Fruit fly (Drosophila melanogaster) whole organism, pupa: ENCODE data around the gene CG5880.

ENCODE experiments used
- CG10348 ChIP-seq: fragments of 200-800 bp; sonication (Bioruptor generic); IDR thresholded peaks from 2 replicates; pipeline ENCODE4 v1.3.6; 2022; ENCODE audit warnings: missing biosample characterization, missing genetic modification characterization
- CG12605 ChIP-seq: fragments of 200-800 bp; sonication (Bioruptor generic); IDR thresholded peaks from 2 replicates; pipeline ENCODE4 v1.3.6; 2022; ENCODE audit warnings: missing biosample characterization, missing genetic modification characterization
- CG13204 ChIP-seq: fragments of 200-800 bp; sonication (Bioruptor generic); optimal IDR thresholded peaks from 2 replicates; lab custom pipeline; 2018; ENCODE audit warnings: missing biosample characterization, mild to moderate bottlenecking, missing genetic modification characterization, moderate library complexity
- CG14655 ChIP-seq: fragments of 200-800 bp; sonication (Bioruptor generic); optimal IDR thresholded peaks from 3 replicates; lab custom pipeline; 2017; ENCODE audit warnings: mild to moderate bottlenecking, missing biosample characterization, missing genetic modification reagents, missing genetic modification characterization
- CG15710 ChIP-seq: fragments of 200-800 bp; sonication (Bioruptor generic); optimal IDR thresholded peaks from 2 replicates; lab custom pipeline; 2018; ENCODE audit warnings: missing biosample characterization, mild to moderate bottlenecking, missing genetic modification characterization, moderate library complexity
- CG17806 ChIP-seq: fragments of 200-800 bp; sonication (Bioruptor generic); optimal IDR thresholded peaks from 2 replicates; lab custom pipeline; 2018; ENCODE audit warnings: missing biosample characterization, mild to moderate bottlenecking, missing genetic modification characterization, moderate library complexity
- CG32121 ChIP-seq: fragments of 200-800 bp; sonication (Bioruptor generic); IDR thresholded peaks from 2 replicates; pipeline ENCODE4 v1.3.6; 2022; ENCODE audit warnings: missing biosample characterization, missing genetic modification characterization
- CG34367 ChIP-seq: fragments of 200-800 bp; sonication (Bioruptor generic); optimal IDR thresholded peaks from 2 replicates; lab custom pipeline; 2018; ENCODE audit warnings: missing biosample characterization, mild to moderate bottlenecking, missing genetic modification characterization
- CG4496 ChIP-seq: fragments of 200-800 bp; sonication (Bioruptor generic); IDR thresholded peaks from 3 replicates; pipeline ENCODE4 v1.3.6; 2022; ENCODE audit warnings: missing biosample characterization, missing genetic modification characterization
- CG8159 ChIP-seq: fragments of 200-800 bp; sonication (Bioruptor generic); optimal IDR thresholded peaks from 3 replicates; lab custom pipeline; 2018; ENCODE audit warnings: missing biosample characterization, mild to moderate bottlenecking, missing genetic modification characterization, moderate library complexity
- CG8301 ChIP-seq: fragments of 200-800 bp; sonication (Bioruptor generic); optimal IDR thresholded peaks from 2 replicates; lab custom pipeline; 2018; ENCODE audit warnings: missing biosample characterization, mild to moderate bottlenecking, missing genetic modification characterization
- CG9948 ChIP-seq: fragments of 200-800 bp; sonication (Bioruptor generic); optimal IDR thresholded peaks from 2 replicates; lab custom pipeline; 2018; ENCODE audit warnings: missing biosample characterization, mild to moderate bottlenecking, missing genetic modification characterization, moderate library complexity
- D1 ChIP-seq: fragments of 200-800 bp; sonication (Bioruptor generic); optimal IDR thresholded peaks from 2 replicates; lab custom pipeline; 2018; ENCODE audit warnings: missing biosample characterization, mild to moderate bottlenecking, missing genetic modification characterization, moderate library complexity
- EcR ChIP-seq: fragments of 200-800 bp; sonication (Bioruptor generic); optimal IDR thresholded peaks from 3 replicates; lab custom pipeline; 2019; ENCODE audit warnings: missing biosample characterization, missing genetic modification characterization, mild to moderate bottlenecking, moderate library complexity, missing genetic modification reagents
- Ets98B ChIP-seq: fragments of 200-800 bp; sonication (Bioruptor generic); IDR thresholded peaks from 2 replicates; pipeline ENCODE4 v1.3.6; 2022; ENCODE audit warnings: missing biosample characterization, missing genetic modification characterization
- Pif1A ChIP-seq: fragments of 200-800 bp; sonication (Bioruptor generic); optimal IDR thresholded peaks from 3 replicates; lab custom pipeline; 2016; ENCODE audit warnings: missing biosample characterization, missing genetic modification characterization
- Pif1B ChIP-seq: fragments of 200-800 bp; sonication (Bioruptor generic); optimal IDR thresholded peaks from 3 replicates; lab custom pipeline; 2016; ENCODE audit warnings: missing biosample characterization, missing genetic modification characterization
- Snoo ChIP-seq: fragments of 200-800 bp; sonication (Bioruptor generic); optimal IDR thresholded peaks from 3 replicates; lab custom pipeline; 2017; ENCODE audit warnings: missing biosample characterization, mild to moderate bottlenecking, missing genetic modification characterization, inconsistent platforms
- fd96Ca ChIP-seq: fragments of 200-800 bp; sonication (Bioruptor generic); IDR thresholded peaks from 3 replicates; pipeline ENCODE4 v1.3.6; 2022; ENCODE audit warnings: missing biosample characterization, missing genetic modification characterization
- gl ChIP-seq: fragments of 200-800 bp; sonication (Bioruptor generic); optimal IDR thresholded peaks from 2 replicates; lab custom pipeline; 2018; ENCODE audit warnings: missing biosample characterization, mild to moderate bottlenecking, missing genetic modification characterization
- rn ChIP-seq: fragments of 200-800 bp; sonication (Bioruptor generic); IDR thresholded peaks from 2 replicates; pipeline ENCODE4 v1.3.6; 2022; ENCODE audit warnings: missing biosample characterization, missing genetic modification characterization

The CG5880 gene

DNA sequence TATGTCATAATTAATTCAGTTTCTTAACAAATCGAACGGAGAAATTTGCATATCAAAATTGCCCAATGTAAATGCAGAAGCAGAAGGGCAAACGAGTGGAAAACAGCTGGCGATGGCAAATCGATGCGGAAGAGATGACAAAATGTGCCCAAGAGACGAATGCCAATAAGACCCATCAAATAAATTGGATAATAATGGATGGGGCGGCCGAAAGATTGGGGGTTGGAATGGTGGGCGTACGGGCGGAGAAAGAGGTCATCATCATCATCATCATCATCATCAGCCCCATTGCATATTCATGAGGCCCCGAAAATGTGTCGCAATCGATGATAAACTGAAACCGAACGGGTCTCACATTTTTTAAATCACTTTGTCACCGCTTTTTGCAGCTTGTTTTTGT is 17.4 kb downstream of the CG5880 start:
- TF ChIP-seq CG17806 (no peak), CG13204 (GFP tag; lab: Kevin White, UChicago) (no peak), CG9948 (tag; lab: Kevin White, UChicago) (no peak), Ets98B (GFP tag; lab: Robert Waterston, UW) (no peak), D1 (no peak), CG14655 (GFP tag; lab: Kevin White, UChicago) (no peak), CG8159 (tag; lab: Kevin White, UChicago) (no peak), rn (GFP tag; lab: Robert Waterston, UW) (no peak), gl (tag; lab: Kevin White, UChicago) (no peak), CG8301 (tag; lab: Kevin White, UChicago) (no peak), CG10348 (GFP tag; lab: Robert Waterston, UW) (no peak)

DNA sequence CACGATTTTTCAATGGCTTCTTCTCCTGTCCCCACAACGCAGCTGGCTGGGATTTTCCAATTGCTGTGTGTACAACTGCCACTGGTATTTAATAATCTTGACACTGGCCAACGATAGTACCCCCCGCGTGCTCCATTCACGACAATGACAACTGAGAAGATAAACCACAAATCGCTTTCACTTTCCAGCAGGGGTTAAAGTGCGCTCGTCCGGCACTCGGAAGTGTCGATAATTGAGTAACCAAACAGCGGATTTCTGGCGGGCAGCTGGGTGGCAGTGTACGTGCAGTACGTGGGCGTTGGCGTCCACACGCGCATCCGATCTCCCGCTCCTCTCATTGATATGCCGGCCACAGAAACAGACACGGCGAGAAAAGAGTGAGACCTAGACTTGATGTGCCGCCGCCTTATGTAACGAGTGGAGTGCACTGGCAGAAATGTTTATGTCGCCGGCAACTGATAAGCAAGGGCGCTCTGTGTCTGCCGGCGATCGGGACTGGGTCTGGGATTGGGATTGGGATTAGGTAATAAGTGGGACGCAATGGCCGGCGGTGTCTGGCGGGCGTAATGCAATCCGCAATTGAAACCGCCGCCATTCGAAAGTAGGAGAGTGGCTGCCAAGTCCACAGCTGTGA is 18.3 kb downstream of the CG5880 start:
- 0 out of 3 replicates have a peak, but pooled peaks have one; percentile 17 for TF ChIP-seq CG4496 (GFP tag; lab: Robert Waterston, UW)
- TF ChIP-seq D1, result no peak
- TF ChIP-seq, all 21 proteins: peak for 1

DNA sequence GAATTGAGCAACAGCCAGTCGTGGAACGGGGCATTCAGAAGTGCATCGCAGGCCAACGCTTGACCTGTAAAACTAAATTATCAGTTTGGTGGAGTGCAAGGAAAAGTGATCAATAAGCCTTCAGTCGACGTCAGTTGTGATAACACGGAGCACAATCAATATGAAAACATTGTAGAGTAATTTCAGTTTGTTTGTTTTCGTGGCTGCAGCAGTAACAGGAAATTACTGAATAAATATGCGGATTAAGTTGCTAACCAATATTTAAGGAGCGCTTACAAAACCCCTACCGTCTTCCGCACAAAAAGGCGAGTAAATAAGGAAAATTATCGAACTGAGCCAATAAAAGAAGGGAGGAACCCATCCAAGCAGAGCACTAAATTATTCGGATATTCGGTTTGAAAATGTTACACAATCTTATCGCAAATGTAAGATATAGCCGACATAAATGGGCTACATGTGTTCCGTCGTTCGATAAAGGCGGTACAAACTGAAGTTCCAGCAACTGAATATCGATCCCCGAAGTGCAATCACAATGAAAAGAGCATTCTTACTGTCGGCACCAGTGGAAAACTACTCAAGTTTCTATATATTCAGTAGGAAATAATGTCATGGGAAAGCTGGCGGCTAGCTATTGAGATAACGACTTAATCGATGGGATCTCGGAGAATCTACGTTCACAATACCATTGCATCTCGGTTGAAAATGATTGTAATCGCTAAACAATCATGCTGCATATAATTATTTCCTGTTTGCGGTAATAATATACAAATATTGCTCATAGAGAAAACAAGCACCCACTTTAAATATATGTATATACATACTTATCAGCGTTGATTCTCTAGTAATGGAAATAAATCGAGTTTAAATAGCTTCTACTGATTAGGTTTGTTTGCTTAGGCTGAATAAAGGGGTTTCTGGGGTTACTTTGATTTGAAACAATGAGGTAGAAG is 19.4 kb downstream of the CG5880 start:
- TF ChIP-seq D1 (no peak), CG32121 (GFP tag; lab: Robert Waterston, UW) (peak; percentile 10; the same call in 1 of the 2 replicates), gl (tag; lab: Kevin White, UChicago) (peak; percentile 68), rn (GFP tag; lab: Robert Waterston, UW) (no peak), Pif1A (GFP tag; lab: Kevin White, UChicago) (peak; percentile 69), CG8159 (tag; lab: Kevin White, UChicago) (peak; percentile 56), Pif1B (GFP tag; lab: Kevin White, UChicago) (peak; percentile 68), CG13204 (GFP tag; lab: Kevin White, UChicago) (peak; percentile 18), CG14655 (GFP tag; lab: Kevin White, UChicago) (peak; percentile 28), CG8301 (tag; lab: Kevin White, UChicago) (no peak), CG15710 (tag; lab: Kevin White, UChicago) (peak; percentile 33), CG17806 (no peak), EcR (GFP tag; lab: Kevin White, UChicago) (no peak), CG12605 (no peak), Ets98B (GFP tag; lab: Robert Waterston, UW) (no peak), fd96Ca (GFP tag; lab: Robert Waterston, UW) (0 out of 3 replicates have a peak, but pooled peaks have one; percentile 31), CG34367 (tag; lab: Kevin White, UChicago) (peak; percentile 54), CG4496 (GFP tag; lab: Robert Waterston, UW) (no peak), CG9948 (tag; lab: Kevin White, UChicago) (peak; percentile 9), CG10348 (GFP tag; lab: Robert Waterston, UW) (no peak), Snoo (tag; lab: Kevin White, UChicago) (peak; percentile 45)

DNA sequence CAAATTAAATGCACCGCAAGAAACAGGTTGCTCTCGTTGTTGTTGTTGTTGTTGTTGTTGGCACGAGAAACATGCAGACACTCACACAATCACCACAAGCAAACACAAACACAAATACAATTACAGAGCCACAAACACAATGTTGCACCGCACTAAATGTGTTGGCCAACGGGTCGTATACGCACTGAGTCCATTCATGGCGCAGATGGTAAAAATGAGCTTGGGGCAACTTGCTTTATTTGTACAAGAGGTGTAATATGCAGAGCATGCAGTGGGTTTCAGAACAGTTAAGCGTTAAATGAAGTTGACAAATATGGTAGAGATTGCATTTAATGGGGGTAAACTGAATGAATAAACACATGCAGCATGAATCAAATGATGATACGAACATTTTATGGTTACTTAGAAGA is 21.4 kb downstream of the CG5880 start:
- TF ChIP-seq CG13204 (GFP tag; lab: Kevin White, UChicago) (no peak), CG12605 (0 out of 2 replicates have a peak, but pooled peaks have one; percentile 12)

DNA sequence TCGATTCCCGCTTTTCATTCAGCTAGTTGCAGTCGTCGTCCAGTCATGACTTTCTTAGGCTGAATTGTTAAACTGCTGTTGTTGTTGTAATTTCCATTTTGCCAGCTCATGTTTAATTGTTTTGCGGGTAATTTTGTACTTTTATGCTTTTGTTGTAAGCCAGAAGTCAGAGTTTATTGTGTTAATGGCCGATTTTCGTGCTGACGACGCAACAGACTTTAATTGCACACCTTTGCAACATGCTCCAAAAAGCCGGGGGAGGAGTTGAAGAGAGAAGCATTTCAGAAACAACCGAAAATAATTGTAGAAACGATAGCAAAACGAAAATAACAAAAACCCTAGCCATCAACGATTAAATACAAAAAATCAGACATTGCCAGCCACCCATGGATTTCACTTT is 22.2 kb downstream of the CG5880 start:
- no peak for TF ChIP-seq Ets98B (GFP tag; lab: Robert Waterston, UW)
- no peak for TF ChIP-seq CG8159 (tag; lab: Kevin White, UChicago)
- no peak for TF ChIP-seq CG13204 (GFP tag; lab: Kevin White, UChicago)
- TF ChIP-seq gl (tag; lab: Kevin White, UChicago), result no peak
- TF ChIP-seq CG32121 (GFP tag; lab: Robert Waterston, UW), result no peak
- no peak for TF ChIP-seq CG15710 (tag; lab: Kevin White, UChicago)
- no peak for TF ChIP-seq rn (GFP tag; lab: Robert Waterston, UW)
- TF ChIP-seq fd96Ca (GFP tag; lab: Robert Waterston, UW), result no peak
- TF ChIP-seq CG17806, result no peak
- TF ChIP-seq D1, result no peak
- no peak for TF ChIP-seq CG9948 (tag; lab: Kevin White, UChicago)
- TF ChIP-seq CG10348 (GFP tag; lab: Robert Waterston, UW), result no peak
- TF ChIP-seq, all 21 proteins: peak for 0

DNA sequence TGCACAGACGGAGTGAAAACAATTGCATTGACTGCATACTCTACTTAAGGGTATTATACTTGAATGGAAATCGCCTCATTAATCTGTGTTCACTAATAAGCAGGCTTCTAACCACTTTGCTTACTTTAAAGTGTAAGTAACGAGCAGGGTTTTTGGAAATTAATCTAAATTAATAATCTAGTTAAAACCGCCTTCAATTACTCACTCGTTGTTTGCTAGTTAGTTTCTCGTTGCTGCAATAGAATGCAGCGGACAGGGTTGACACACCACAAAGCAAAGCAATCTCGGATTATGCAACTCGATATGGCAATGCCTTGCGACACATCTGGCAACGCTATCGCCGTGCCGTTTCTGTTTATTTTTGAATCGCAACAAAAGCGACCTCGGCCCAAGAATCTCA is 23.4 kb downstream of the CG5880 start:
- peak; percentile 41 for TF ChIP-seq Pif1B (GFP tag; lab: Kevin White, UChicago)
- no peak for TF ChIP-seq CG12605
- peak; percentile 43 for TF ChIP-seq CG14655 (GFP tag; lab: Kevin White, UChicago)
- peak; percentile 58 for TF ChIP-seq Snoo (tag; lab: Kevin White, UChicago)
- peak; percentile 66 for TF ChIP-seq Pif1A (GFP tag; lab: Kevin White, UChicago)
- TF ChIP-seq EcR (GFP tag; lab: Kevin White, UChicago), result peak; percentile 8
- no peak for TF ChIP-seq CG8301 (tag; lab: Kevin White, UChicago)
- TF ChIP-seq CG4496 (GFP tag; lab: Robert Waterston, UW), result peak; percentile 40; the same call in 1 of the 3 replicates
- TF ChIP-seq CG32121 (GFP tag; lab: Robert Waterston, UW), result no peak
- no peak for TF ChIP-seq CG9948 (tag; lab: Kevin White, UChicago)
- no peak for TF ChIP-seq CG10348 (GFP tag; lab: Robert Waterston, UW)
- TF ChIP-seq CG8159 (tag; lab: Kevin White, UChicago), result peak; percentile 65
- peak; percentile 46; the same call in 1 of the 3 replicates for TF ChIP-seq fd96Ca (GFP tag; lab: Robert Waterston, UW)
- no peak for TF ChIP-seq D1
- TF ChIP-seq CG15710 (tag; lab: Kevin White, UChicago), result peak; percentile 49
- 0 out of 2 replicates have a peak, but pooled peaks have one; percentile 9 for TF ChIP-seq Ets98B (GFP tag; lab: Robert Waterston, UW)
- no peak for TF ChIP-seq gl (tag; lab: Kevin White, UChicago)
- no peak for TF ChIP-seq CG13204 (GFP tag; lab: Kevin White, UChicago)
- peak; percentile 4 for TF ChIP-seq CG17806
- no peak for TF ChIP-seq rn (GFP tag; lab: Robert Waterston, UW)
- TF ChIP-seq CG34367 (tag; lab: Kevin White, UChicago), result no peak
